Worm (Caenorhabditis elegans) whole organism, L3 larva: Measurements from ENCODE around the gene Y82E9BR.14.

Experiments
- daf-12 ChIP-seq: fragments of 150-350 bp; optimal IDR thresholded peaks from 2 replicates; lab custom pipeline; 2014; ENCODE audit warnings: missing biosample characterization, missing genetic modification reagents, missing genetic modification characterization
- jun-1 ChIP-seq: fragments of 150-350 bp; optimal IDR thresholded peaks from 2 replicates; lab custom pipeline; 2014; ENCODE audit warnings: missing biosample characterization, missing genetic modification reagents, missing genetic modification characterization
- nfya-1 ChIP-seq: sonication (generic microtip); optimal IDR thresholded peaks from 2 replicates; lab custom pipeline; 2017; ENCODE audit warnings: missing genetic modification characterization, mild to moderate bottlenecking, missing compliant biosample characterization, antibody characterized with exemption, moderate library complexity; ENCODE audit not compliant: insufficient read depth
- tbx-2 ChIP-seq: sonication (generic microtip); optimal IDR thresholded peaks from 2 replicates; lab custom pipeline; 2016; ENCODE audit warnings: mild to moderate bottlenecking, missing genetic modification characterization, missing compliant biosample characterization

ce11 chrIII:1456859-1457258 is 42.9 kb upstream of the Y82E9BR.14 start:
- no peak for TF ChIP-seq tbx-2 (tag; lab: Kevin White, UChicago)
- TF ChIP-seq nfya-1 (tag; lab: Kevin White, UChicago) = no peak
- TF ChIP-seq daf-12 (tag; lab: Kevin White, UChicago) = no peak
- TF ChIP-seq jun-1 (tag; lab: Kevin White, UChicago) = no peak
